Worm (Caenorhabditis elegans) whole organism, midembryonic: ENCODE data around the gene cest-33.

Experiments
- med-1 ChIP-seq: sonication (generic microtip); optimal IDR thresholded peaks from 2 replicates; lab custom pipeline; 2017; ENCODE audit warnings: missing genetic modification characterization, mild to moderate bottlenecking, missing compliant biosample characterization, antibody characterized with exemption, missing genetic modification reagents; ENCODE audit not compliant: insufficient read depth
- tab-1 ChIP-seq: fragments of 200-800 bp; sonication (Bioruptor generic); IDR thresholded peaks from 2 replicates; pipeline ENCODE4 v1.3.6; 2022; ENCODE audit warnings: missing genetic modification characterization, missing compliant biosample characterization

DNA sequence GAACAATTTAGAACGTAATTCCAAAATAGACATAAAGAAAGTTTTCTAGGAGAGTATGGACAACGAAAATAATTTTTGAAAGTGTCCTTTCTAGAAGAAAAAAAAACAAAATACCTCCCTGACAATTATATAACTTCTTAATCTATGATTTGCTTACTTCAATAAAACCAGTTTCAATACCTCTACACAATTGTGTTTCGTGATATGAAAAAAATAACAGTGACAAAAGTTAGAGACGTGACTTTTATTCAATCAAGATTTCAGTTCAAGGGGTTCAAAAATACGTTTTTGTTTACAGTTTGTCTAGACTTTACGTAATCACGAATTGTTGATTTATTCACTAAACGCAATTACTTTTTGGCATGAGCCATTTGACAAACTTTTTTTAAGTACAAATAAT is 44.2 kb downstream of the cest-33 start:
- TF ChIP-seq med-1 (GFP tag; lab: Kevin White, UChicago) (no peak), tab-1 (GFP tag; lab: Robert Waterston, UW) (no peak)
